Worm (Caenorhabditis elegans): ENCODE results near the gene bre-5.

bre-5 gene

DNA sequence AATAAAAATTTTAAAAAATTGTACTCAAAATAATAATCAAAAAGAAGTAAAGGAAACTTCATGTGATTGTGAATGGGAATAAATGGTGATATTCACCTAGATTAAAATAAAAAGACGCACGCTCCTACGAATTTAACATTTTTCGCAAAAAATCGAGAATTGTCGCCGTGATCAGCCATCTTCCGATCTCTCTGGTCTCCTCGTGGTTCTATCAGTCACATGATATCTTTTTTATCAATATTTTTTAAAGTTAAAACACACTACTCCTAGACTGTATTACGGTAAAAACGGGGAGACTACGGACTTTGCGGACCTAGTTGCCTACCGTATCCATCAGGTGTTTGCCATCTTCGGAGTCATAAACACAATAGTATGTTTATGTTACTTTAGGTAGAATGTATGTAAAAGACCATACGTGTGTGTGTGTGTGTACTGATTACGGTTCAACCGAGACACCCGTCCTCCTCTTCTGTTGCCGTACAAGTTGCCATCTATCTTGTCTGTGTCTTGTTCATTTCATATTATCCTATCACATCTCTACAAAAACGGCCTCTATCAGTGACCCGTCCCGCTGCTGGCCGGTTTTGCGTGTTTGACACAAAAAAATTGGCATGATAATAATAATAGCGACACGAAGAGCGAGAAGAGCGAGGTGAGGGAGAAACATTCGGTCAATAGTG is 4.4 kb downstream of the bre-5 start, which contains the start of gene T12G3.2 (continued):
- TF ChIP-seq ceh-44 (GFP tag; IDR thresholded peaks at IDR 0.05) (no peak), Y5F2A.4 (GFP tag; optimal IDR thresholded peaks at IDR 0.05) (no peak), nhr-28 (tag; optimal IDR thresholded peaks at IDR 0.05) (peak; percentile 89), aha-1 (tag) (peak; percentile 76), vab-7 (GFP tag; IDR thresholded peaks at IDR 0.05) (no peak), R02D3.7 (tag; optimal IDR thresholded peaks at IDR 0.05) (no peak), saeg-2 (GFP tag; IDR thresholded peaks at IDR 0.05) (0 out of 2 replicates have a peak, but pooled peaks have one; percentile 42), aly-2 (tag; optimal IDR thresholded peaks at IDR 0.05) (no peak), nhr-41 (GFP tag; IDR thresholded peaks at IDR 0.05) (peak; percentile 27; the same call in 1 of the 2 replicates), rbr-2 (tag; optimal IDR thresholded peaks at IDR 0.05) (no peak), mes-2 (tag; optimal IDR thresholded peaks at IDR 0.05; ENCODE audit: poor library complexity, severe bottlenecking) (peak; percentile 48), jun-1 (tag; optimal IDR thresholded peaks at IDR 0.05) (no peak), ceh-20 (GFP tag; IDR thresholded peaks at IDR 0.05) (no peak), nhr-6 (tag; optimal IDR thresholded peaks at IDR 0.05) (peak; percentile 21), F10B5.3 (tag; optimal IDR thresholded peaks at IDR 0.05) (no peak), mxl-2 (GFP tag; conservative IDR thresholded peaks at IDR 0.05) (no peak), sdz-12 (GFP tag; optimal IDR thresholded peaks at IDR 0.05) (no peak), dpl-1 (GFP tag; optimal IDR thresholded peaks at IDR 0.05) (no peak), zag-1 (tag; optimal IDR thresholded peaks at IDR 0.05) (no peak), daf-12 (tag; optimal IDR thresholded peaks at IDR 0.05) (no peak), hlh-11 (tag; optimal IDR thresholded peaks at IDR 0.05) (peak; percentile 91), lin-39 (tag; optimal IDR thresholded peaks at IDR 0.05) (no peak), fkh-10 (GFP tag; optimal IDR thresholded peaks at IDR 0.05) (no peak), zfp-3 (GFP tag; conservative IDR thresholded peaks at IDR 0.05) (no peak), hlh-30 (tag; optimal IDR thresholded peaks at IDR 0.05; ENCODE audit: insufficient read depth) (peak; percentile 63), spr-1 (tag; optimal IDR thresholded peaks at IDR 0.05) (no peak), dve-1 (tag; optimal IDR thresholded peaks at IDR 0.05; ENCODE audit: insufficient read depth) (peak; percentile 4)

DNA sequence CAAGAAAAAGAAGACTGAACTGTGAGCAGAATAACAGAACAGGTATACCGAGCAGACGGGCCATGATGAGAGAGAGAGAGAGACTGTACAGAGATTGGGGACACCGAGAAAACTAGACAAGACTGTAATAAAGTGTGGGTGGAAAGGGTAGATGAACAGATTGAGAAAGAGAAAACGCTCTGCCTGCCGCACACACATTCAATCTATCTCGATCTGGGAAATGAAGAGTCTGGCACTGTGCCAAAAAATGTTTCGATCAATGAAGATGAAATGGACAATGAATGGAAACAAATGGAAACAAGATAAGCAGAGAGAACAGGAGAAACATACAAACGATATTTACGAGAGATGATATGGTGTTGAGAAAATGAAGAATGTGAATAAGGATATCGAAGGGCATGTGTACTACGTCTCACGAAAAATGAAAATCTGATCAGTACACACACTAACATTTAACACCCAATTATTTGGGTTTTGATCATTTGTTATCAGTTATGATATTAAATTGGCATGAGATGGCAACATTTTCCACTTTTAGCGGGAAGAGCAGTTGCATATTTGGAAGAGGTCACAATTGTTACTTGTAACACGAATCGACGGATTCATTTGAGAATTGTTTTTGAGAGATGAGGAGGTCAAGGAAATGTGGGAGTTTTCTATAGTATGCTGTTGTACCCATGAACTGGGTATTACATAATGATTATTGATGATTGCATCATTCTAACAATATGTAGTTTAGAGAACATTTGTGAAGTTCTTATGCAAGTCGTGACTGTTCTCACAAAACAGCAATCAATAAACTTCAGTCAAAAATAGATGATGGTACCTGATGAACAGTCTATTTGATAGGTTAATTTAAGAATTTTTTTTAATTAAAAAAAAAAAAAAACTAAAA is 5.9 kb downstream of the bre-5 start:
- TF ChIP-seq nhr-28 (tag; optimal IDR thresholded peaks at IDR 0.05) (peak; percentile 69), dve-1 (tag; optimal IDR thresholded peaks at IDR 0.05; ENCODE audit: insufficient read depth) (peak; percentile 6), dpl-1 (GFP tag; optimal IDR thresholded peaks at IDR 0.05) (peak; percentile 3), pqm-1 (tag; optimal IDR thresholded peaks at IDR 0.05) (peak; percentile 48), lsy-2 (tag; optimal IDR thresholded peaks at IDR 0.05) (peak in 1 of 2 experiments; percentile 6), hlh-11 (tag; optimal IDR thresholded peaks at IDR 0.05) (peak; percentile 25), nhr-42 (GFP tag; IDR thresholded peaks at IDR 0.05) (no peak), F49E8.2 (tag; optimal IDR thresholded peaks at IDR 0.05; ENCODE audit: borderline replicate concordance) (no peak), set-16 (GFP tag; IDR thresholded peaks at IDR 0.05) (no peak)

DNA sequence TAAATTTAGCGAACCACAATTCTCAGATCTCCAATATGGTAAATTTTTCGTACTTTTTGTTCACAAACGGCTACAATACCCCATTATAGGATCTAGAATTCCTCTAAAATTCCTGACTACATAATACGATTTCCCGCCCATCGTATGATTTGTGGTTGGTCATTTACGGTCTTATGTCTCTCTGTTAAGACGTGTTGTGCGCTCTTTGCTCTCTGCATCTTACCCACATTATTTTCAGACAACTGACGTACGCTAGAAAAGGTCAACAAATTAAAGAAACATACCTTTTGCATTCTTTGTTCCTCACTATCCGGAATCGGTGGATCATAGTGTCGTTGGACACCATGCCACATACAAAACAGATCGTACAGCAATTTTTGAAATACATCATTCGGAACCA is 8.0 kb downstream of the bre-5 start:
- TF ChIP-seq ceh-32 (tag; optimal IDR thresholded peaks at IDR 0.05; ENCODE audit: poor library complexity): no peak
- TF ChIP-seq nhr-11 (tag; optimal IDR thresholded peaks at IDR 0.05): no peak
- peak; percentile 13 for TF ChIP-seq pqm-1 (tag; optimal IDR thresholded peaks at IDR 0.05)
- TF ChIP-seq dmd-6 (GFP tag; IDR thresholded peaks at IDR 0.05): peak; percentile 41; the same call in 1 of the 2 replicates
- no peak for TF ChIP-seq mxl-3 (GFP tag; optimal IDR thresholded peaks at IDR 0.05)
- no peak for TF ChIP-seq madf-9 (GFP tag; conservative IDR thresholded peaks at IDR 0.05)
- no peak for TF ChIP-seq F37D6.2 (tag; optimal IDR thresholded peaks at IDR 0.05)
- TF ChIP-seq ztf-11 (tag; optimal IDR thresholded peaks at IDR 0.05): no peak
- TF ChIP-seq ceh-28 (tag; optimal IDR thresholded peaks at IDR 0.05): no peak
- no peak for TF ChIP-seq lin-29 (GFP tag; IDR thresholded peaks at IDR 0.05)
- TF ChIP-seq nhr-28 (tag; optimal IDR thresholded peaks at IDR 0.05): peak; percentile 90
- TF ChIP-seq hlh-11 (tag; optimal IDR thresholded peaks at IDR 0.05): peak; percentile 43
- TF ChIP-seq dve-1 (tag; optimal IDR thresholded peaks at IDR 0.05; ENCODE audit: insufficient read depth): peak; percentile 30
- TF ChIP-seq nhr-77 (tag; optimal IDR thresholded peaks at IDR 0.05): peak; percentile 60
- TF ChIP-seq ZK337.2 (GFP tag; IDR thresholded peaks at IDR 0.05): no peak
- TF ChIP-seq lin-15B (tag; optimal IDR thresholded peaks at IDR 0.05): no peak
- peak; percentile 11 for TF ChIP-seq hlh-30 (tag; optimal IDR thresholded peaks at IDR 0.05; ENCODE audit: insufficient read depth)
- TF ChIP-seq mep-1 (tag; optimal IDR thresholded peaks at IDR 0.05): no peak
- no peak for TF ChIP-seq lin-38 (GFP tag; IDR thresholded peaks at IDR 0.05)

Data from whole organism, L4 larva.